Worm (Caenorhabditis elegans): ENCODE data around the gene W05B10.3.

W05B10.3 gene

DNA sequence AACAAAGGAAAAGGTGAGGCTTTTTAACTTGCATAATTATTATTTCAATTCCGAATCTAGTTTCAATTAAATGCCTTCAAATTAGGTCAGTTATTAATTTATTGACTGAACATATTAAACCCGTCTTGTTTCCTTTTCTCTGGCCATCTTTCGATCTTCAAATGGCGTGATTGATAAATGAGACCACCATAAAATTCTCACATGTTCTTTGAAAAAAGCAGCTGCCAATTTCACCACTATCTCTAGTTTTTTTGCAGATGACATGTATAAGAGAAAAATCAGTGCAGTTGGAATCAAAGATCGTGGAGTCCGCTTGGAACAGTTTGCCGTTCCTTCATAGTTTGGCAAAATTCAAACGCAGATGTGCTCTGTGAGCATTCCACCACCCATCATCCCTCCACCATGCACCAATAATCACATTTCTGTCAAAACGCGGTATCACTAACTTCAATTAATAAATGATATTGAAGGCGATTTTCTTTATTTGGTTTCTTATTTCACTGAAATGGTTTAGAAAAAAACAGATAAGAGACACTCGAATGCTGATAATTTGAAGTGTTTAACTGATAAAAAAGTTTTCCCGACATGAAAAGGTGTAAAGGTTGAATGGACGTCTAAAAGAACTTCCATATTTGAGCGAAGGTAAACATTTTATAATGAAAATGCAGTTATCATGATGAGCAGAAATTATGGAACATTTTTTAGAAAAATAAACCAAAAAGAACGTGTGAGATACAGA is 23.6 kb downstream of the W05B10.3 start (continued):
- no peak for TF ChIP-seq ceh-8 (GFP tag; optimal IDR thresholded peaks at IDR 0.05)
- no peak for TF ChIP-seq ceh-63 (GFP tag; optimal IDR thresholded peaks at IDR 0.05)
- no peak for TF ChIP-seq unc-62 (GFP tag; optimal IDR thresholded peaks at IDR 0.05)
- TF ChIP-seq mdl-1 (tag; optimal IDR thresholded peaks at IDR 0.05) = no peak
- no peak for TF ChIP-seq nhr-20 (tag; optimal IDR thresholded peaks at IDR 0.05)
- no peak for TF ChIP-seq dsc-1 (tag; optimal IDR thresholded peaks at IDR 0.05)
- TF ChIP-seq elt-3 (tag; optimal IDR thresholded peaks at IDR 0.05) = peak in 1 of 6 experiments; percentile 3
- no peak for TF ChIP-seq C16A3.4 (tag; optimal IDR thresholded peaks at IDR 0.05)
- TF ChIP-seq efl-1 (optimal IDR thresholded peaks at IDR 0.05) = no peak
- TF ChIP-seq efl-1 (GFP tag; optimal IDR thresholded peaks at IDR 0.05 in 1 of 2) = peak in 1 of 2 experiments; percentile 31
- peak; percentile 19 for TF ChIP-seq rnt-1 (tag; optimal IDR thresholded peaks at IDR 0.05)
- TF ChIP-seq vab-15 (tag; optimal IDR thresholded peaks at IDR 0.05) = no peak
- no peak for TF ChIP-seq tbx-2 (tag; optimal IDR thresholded peaks at IDR 0.05)
- TF ChIP-seq sox-4 (tag; optimal IDR thresholded peaks at IDR 0.05) = no peak
- TF ChIP-seq unc-98 (GFP tag; IDR thresholded peaks at IDR 0.05) = no peak
- TF ChIP-seq fos-1 (tag; optimal IDR thresholded peaks at IDR 0.05) = no peak
- TF ChIP-seq jun-1 (tag; optimal IDR thresholded peaks at IDR 0.05) = no peak
- TF ChIP-seq tlp-1 (tag; optimal IDR thresholded peaks at IDR 0.05) = no peak
- TF ChIP-seq irx-1 (tag; optimal IDR thresholded peaks at IDR 0.05) = no peak
- TF ChIP-seq nhr-71 (tag; optimal IDR thresholded peaks at IDR 0.05) = no peak
- no peak for TF ChIP-seq alr-1 (tag; optimal IDR thresholded peaks at IDR 0.05; ENCODE audit: borderline replicate concordance)
- TF ChIP-seq lin-39 (tag; optimal IDR thresholded peaks at IDR 0.05) = no peak
- TF ChIP-seq egl-27 (tag; optimal IDR thresholded peaks at IDR 0.05) = no peak
- TF ChIP-seq nhr-84 (tag; optimal IDR thresholded peaks at IDR 0.05) = no peak
- TF ChIP-seq ama-1 (optimal IDR thresholded peaks at IDR 0.05) = peak; percentile 12
- no peak for TF ChIP-seq lir-3 (tag; optimal IDR thresholded peaks at IDR 0.05; ENCODE audit: poor library complexity)
- TF ChIP-seq pqm-1 (tag; optimal IDR thresholded peaks at IDR 0.05) = peak; percentile 46
- no peak for TF ChIP-seq unc-86 (tag; optimal IDR thresholded peaks at IDR 0.05)
- peak; percentile 3 for TF ChIP-seq lin-13 (GFP tag; optimal IDR thresholded peaks at IDR 0.05)
- TF ChIP-seq lin-35 (GFP tag; optimal IDR thresholded peaks at IDR 0.05) = peak in 1 of 2 experiments; percentile 10
- TF ChIP-seq sup-37 (GFP tag; optimal IDR thresholded peaks at IDR 0.05) = no peak
- TF ChIP-seq ztf-11 (tag; optimal IDR thresholded peaks at IDR 0.05) = no peak
- no peak for TF ChIP-seq sptf-1 (tag; optimal IDR thresholded peaks at IDR 0.05)
- no peak for TF ChIP-seq grh-1 (GFP tag; IDR thresholded peaks at IDR 0.05)
- TF ChIP-seq snu-23 (GFP tag; optimal IDR thresholded peaks at IDR 0.05) = no peak
- TF ChIP-seq C34B4.2 (tag; optimal IDR thresholded peaks at IDR 0.05) = no peak

DNA sequence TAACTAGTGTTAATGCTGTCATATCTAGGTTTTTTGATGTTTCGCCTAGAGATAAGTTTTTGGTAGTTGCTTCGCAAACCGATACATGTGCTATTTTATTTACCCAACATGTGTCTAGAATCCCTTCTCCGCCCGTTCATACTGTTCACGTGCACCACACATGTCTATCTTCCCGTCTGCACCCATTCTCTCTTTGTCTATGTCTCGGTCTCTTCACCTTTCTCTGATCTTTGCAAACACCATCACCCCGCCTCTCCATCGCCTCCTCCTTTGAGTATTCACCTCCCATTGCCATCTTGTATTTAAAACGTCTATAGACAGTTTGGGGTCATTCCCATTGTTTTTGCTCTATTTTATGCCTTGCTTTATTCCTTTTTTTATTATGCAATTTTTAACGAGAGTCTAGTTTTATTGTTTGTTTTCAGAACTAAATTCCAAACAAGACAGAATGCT is 24.3 kb downstream of the W05B10.3 start, which contains the start of gene F56H9.2:
Gene F56H9.2, plus strand, starts transcription at position 426 of the 453 bp plus-strand sequence.
- no peak for TF ChIP-seq sptf-1 (tag; optimal IDR thresholded peaks at IDR 0.05)
- no peak for TF ChIP-seq Y116A8C.19 (tag; optimal IDR thresholded peaks at IDR 0.05; ENCODE audit: borderline replicate concordance)
- TF ChIP-seq pqm-1 (tag; optimal IDR thresholded peaks at IDR 0.05) = peak; percentile 42
- no peak for TF ChIP-seq ces-1 (GFP tag; optimal IDR thresholded peaks at IDR 0.05)
- TF ChIP-seq elt-3 (tag; optimal IDR thresholded peaks at IDR 0.05) = peak in 3 of 6 experiments; percentile 68 to 92 (median 70)
- TF ChIP-seq nhr-12 (tag; optimal IDR thresholded peaks at IDR 0.05) = no peak
- TF ChIP-seq lsy-2 (tag; optimal IDR thresholded peaks at IDR 0.05) = peak; percentile 53 to 77
- TF ChIP-seq fkh-4 (tag; optimal IDR thresholded peaks at IDR 0.05; ENCODE audit: borderline replicate concordance) = no peak
- peak; percentile 65 for TF ChIP-seq skn-1 (tag; optimal IDR thresholded peaks at IDR 0.05)
- TF ChIP-seq nhr-90 (tag; optimal IDR thresholded peaks at IDR 0.05; ENCODE audit: poor library complexity) = peak; percentile 81
- peak; percentile 4 for TF ChIP-seq ztf-4 (tag; optimal IDR thresholded peaks at IDR 0.05)
- no peak for TF ChIP-seq fkh-8 (tag; optimal IDR thresholded peaks at IDR 0.05)
- peak; percentile 26 for TF ChIP-seq mef-2 (tag; optimal IDR thresholded peaks at IDR 0.05)
- no peak for TF ChIP-seq ceh-90 (tag; optimal IDR thresholded peaks at IDR 0.05)
- TF ChIP-seq dpl-1 (GFP tag; optimal IDR thresholded peaks at IDR 0.05) = peak; percentile 24 to 34 (median 29)
- TF ChIP-seq unc-98 (GFP tag; IDR thresholded peaks at IDR 0.05) = no peak
- TF ChIP-seq nhr-77 (tag; optimal IDR thresholded peaks at IDR 0.05) = peak; percentile 58
- TF ChIP-seq hlh-4 (tag; optimal IDR thresholded peaks at IDR 0.05) = no peak
- TF ChIP-seq blmp-1 (tag; optimal IDR thresholded peaks at IDR 0.05) = peak; percentile 76
- peak; percentile 62 for TF ChIP-seq jun-1 (tag; optimal IDR thresholded peaks at IDR 0.05)
- peak; percentile 95 for TF ChIP-seq nhr-71 (tag; optimal IDR thresholded peaks at IDR 0.05)
- peak; percentile 24 for TF ChIP-seq sup-37 (GFP tag; optimal IDR thresholded peaks at IDR 0.05)
- TF ChIP-seq nhr-76 (tag; optimal IDR thresholded peaks at IDR 0.05) = no peak
- TF ChIP-seq nhr-84 (tag; optimal IDR thresholded peaks at IDR 0.05) = no peak

Data from whole organism, L1 larva.